Worm (Caenorhabditis elegans) whole organism, young adult: Measurements from ENCODE around the gene cyp-35A4.

Experiments
- B0019.2 ChIP-seq: fragments of 200-800 bp; sonication (Bioruptor generic); conservative IDR thresholded peaks from 2 replicates; pipeline ENCODE4 v1.3.6; 2022; ENCODE audit warnings: missing genetic modification reagents, missing genetic modification characterization, missing compliant biosample characterization
- B0261.1 ChIP-seq: sonication (generic microtip); optimal IDR thresholded peaks from 2 replicates; lab custom pipeline; 2016; ENCODE audit warnings: mild to moderate bottlenecking, missing genetic modification characterization, moderate library complexity, missing compliant biosample characterization
- C06A6.2 ChIP-seq: fragments of 200-800 bp; sonication (Bioruptor generic); conservative IDR thresholded peaks from 2 replicates; pipeline ENCODE4 v1.3.6; 2022; ENCODE audit warnings: missing genetic modification characterization, missing compliant biosample characterization
- D2030.7 ChIP-seq: fragments of 200-800 bp; sonication (Bioruptor generic); IDR thresholded peaks from 2 replicates; pipeline ENCODE4 v1.3.6; 2022; ENCODE audit warnings: missing genetic modification reagents, missing genetic modification characterization, missing compliant biosample characterization
- F33H1.4 ChIP-seq: fragments of 200-800 bp; sonication (Bioruptor generic); IDR thresholded peaks from 2 replicates; pipeline ENCODE4 v1.3.6; 2022; ENCODE audit warnings: missing genetic modification reagents, missing genetic modification characterization, missing compliant biosample characterization
- F37B4.10 ChIP-seq: fragments of 200-800 bp; sonication (Bioruptor generic); IDR thresholded peaks from 2 replicates; pipeline ENCODE4 v1.3.6; 2022; ENCODE audit warnings: missing genetic modification characterization, missing compliant biosample characterization
- F57C9.4 ChIP-seq: sonication (generic microtip); optimal IDR thresholded peaks from 2 replicates; lab custom pipeline; 2017; ENCODE audit warnings: mild to moderate bottlenecking, missing genetic modification characterization, missing compliant biosample characterization
- Y67H2A.10 ChIP-seq: fragments of 200-800 bp; sonication (Bioruptor generic); conservative IDR thresholded peaks from 2 replicates; pipeline ENCODE4 v1.3.6; 2022; ENCODE audit warnings: missing genetic modification reagents, missing genetic modification characterization, missing compliant biosample characterization
- Y79H2A.3 ChIP-seq: fragments of 200-800 bp; sonication (Bioruptor generic); conservative IDR thresholded peaks from 2 replicates; pipeline ENCODE4 v1.3.6; 2022; ENCODE audit warnings: missing genetic modification reagents, missing genetic modification characterization, missing compliant biosample characterization
- attf-5 ChIP-seq: fragments of 200-800 bp; sonication (Bioruptor generic); optimal IDR thresholded peaks from 2 replicates; lab custom pipeline; 2018; ENCODE audit warnings: mild to moderate bottlenecking, missing genetic modification characterization, missing compliant biosample characterization
- cebp-2 ChIP-seq: fragments of 200-800 bp; sonication (Bioruptor generic); IDR thresholded peaks from 2 replicates; pipeline ENCODE4 v1.3.6; 2022; ENCODE audit warnings: missing genetic modification characterization, missing compliant biosample characterization
- ceh-100 ChIP-seq: fragments of 200-800 bp; sonication (Bioruptor generic); IDR thresholded peaks from 2 replicates; pipeline ENCODE4 v1.3.6; 2022; ENCODE audit warnings: missing genetic modification reagents, missing genetic modification characterization, missing compliant biosample characterization
- ceh-27 ChIP-seq: fragments of 200-800 bp; sonication (Bioruptor generic); optimal IDR thresholded peaks from 2 replicates; lab custom pipeline; 2018; ENCODE audit warnings: mild to moderate bottlenecking, missing genetic modification characterization, moderate library complexity, missing compliant biosample characterization
- ceh-91 ChIP-seq: fragments of 200-800 bp; sonication (Bioruptor generic); IDR thresholded peaks from 2 replicates; pipeline ENCODE4 v1.3.6; 2022; ENCODE audit warnings: missing genetic modification reagents, missing genetic modification characterization, missing compliant biosample characterization
- chd-7 ChIP-seq: sonication (generic microtip); optimal IDR thresholded peaks from 2 replicates; lab custom pipeline; 2016; ENCODE audit warnings: mild to moderate bottlenecking, missing genetic modification characterization, moderate library complexity, missing compliant biosample characterization
- dpl-1 ChIP-seq: fragments of 150-350 bp; optimal IDR thresholded peaks from 2 replicates; lab custom pipeline; 2014; ENCODE audit warnings: missing biosample characterization, missing genetic modification reagents, missing genetic modification characterization
- efl-1 ChIP-seq: fragments of 150-350 bp; optimal IDR thresholded peaks from 2 replicates; lab custom pipeline; 2014; ENCODE audit warnings: missing biosample characterization, missing genetic modification reagents, missing genetic modification characterization
- egl-18 ChIP-seq: fragments of 200-800 bp; sonication (Bioruptor generic); IDR thresholded peaks from 2 replicates; pipeline ENCODE4 v1.3.6; 2022; ENCODE audit warnings: missing genetic modification reagents, missing genetic modification characterization, missing compliant biosample characterization
- ekl-4 ChIP-seq: fragments of 200-800 bp; sonication (Bioruptor generic); IDR thresholded peaks from 2 replicates; pipeline ENCODE4 v1.3.6; 2022; ENCODE audit warnings: missing genetic modification reagents, missing genetic modification characterization, missing compliant biosample characterization
- ets-4 ChIP-seq: fragments of 200-800 bp; sonication (Bioruptor generic); optimal IDR thresholded peaks from 2 replicates; lab custom pipeline; 2018; ENCODE audit warnings: mild to moderate bottlenecking, missing genetic modification characterization, missing compliant biosample characterization
- hmg-1.2 ChIP-seq: fragments of 200-800 bp; sonication (Bioruptor generic); IDR thresholded peaks from 2 replicates; pipeline ENCODE4 v1.3.6; 2022; ENCODE audit warnings: missing genetic modification reagents, missing genetic modification characterization, missing compliant biosample characterization
- hmg-20 ChIP-seq: fragments of 200-800 bp; sonication (Bioruptor generic); IDR thresholded peaks from 2 replicates; pipeline ENCODE4 v1.3.6; 2022; ENCODE audit warnings: missing genetic modification reagents, missing genetic modification characterization, missing compliant biosample characterization
- hsf-1 ChIP-seq: fragments of 200-800 bp; sonication (Bioruptor generic); IDR thresholded peaks from 2 replicates; pipeline ENCODE4 v1.3.6; 2022; ENCODE audit warnings: missing genetic modification reagents, missing genetic modification characterization, missing compliant biosample characterization
- lin-54 ChIP-seq: fragments of 200-800 bp; sonication (Bioruptor generic); optimal IDR thresholded peaks from 2 replicates; lab custom pipeline; 2018; ENCODE audit warnings: mild to moderate bottlenecking, missing genetic modification characterization, missing compliant biosample characterization
- lir-1 ChIP-seq: fragments of 200-800 bp; sonication (Bioruptor generic); conservative IDR thresholded peaks from 2 replicates; pipeline ENCODE4 v1.3.6; 2022; ENCODE audit warnings: missing genetic modification reagents, missing genetic modification characterization, missing compliant biosample characterization
- lsl-1 ChIP-seq: fragments of 200-800 bp; sonication (Bioruptor generic); optimal IDR thresholded peaks from 2 replicates; lab custom pipeline; 2018; ENCODE audit warnings: mild to moderate bottlenecking, missing genetic modification characterization, moderate library complexity, missing compliant biosample characterization
- madf-10 ChIP-seq: sonication (generic microtip); optimal IDR thresholded peaks from 2 replicates; lab custom pipeline; 2016; ENCODE audit warnings: mild to moderate bottlenecking, missing genetic modification characterization, missing compliant biosample characterization
- madf-3 ChIP-seq: fragments of 200-800 bp; sonication (Bioruptor generic); IDR thresholded peaks from 2 replicates; pipeline ENCODE4 v1.3.6; 2022; ENCODE audit warnings: missing genetic modification reagents, missing genetic modification characterization, missing compliant biosample characterization
- madf-6 ChIP-seq: fragments of 200-800 bp; sonication (Bioruptor generic); IDR thresholded peaks from 2 replicates; pipeline ENCODE4 v1.3.6; 2022; ENCODE audit warnings: missing genetic modification reagents, missing genetic modification characterization, missing compliant biosample characterization
- madf-8 ChIP-seq: fragments of 200-800 bp; sonication (Bioruptor generic); conservative IDR thresholded peaks from 2 replicates; pipeline ENCODE4 v1.3.6; 2022; ENCODE audit warnings: missing genetic modification reagents, missing genetic modification characterization, missing compliant biosample characterization
- mcd-1 ChIP-seq: fragments of 200-800 bp; sonication (Bioruptor generic); IDR thresholded peaks from 2 replicates; pipeline ENCODE4 v1.3.6; 2022; ENCODE audit warnings: missing genetic modification reagents, missing genetic modification characterization, missing compliant biosample characterization
- nfyb-1 ChIP-seq: fragments of 200-800 bp; sonication (Bioruptor generic); IDR thresholded peaks from 2 replicates; pipeline ENCODE4 v1.3.6; 2022; ENCODE audit warnings: missing genetic modification reagents, missing genetic modification characterization, missing compliant biosample characterization
- nhr-120 ChIP-seq: fragments of 200-800 bp; sonication (Bioruptor generic); IDR thresholded peaks from 2 replicates; pipeline ENCODE4 v1.3.6; 2022; ENCODE audit warnings: missing genetic modification characterization, missing compliant biosample characterization
- rcor-1 ChIP-seq: fragments of 200-800 bp; sonication (Bioruptor generic); IDR thresholded peaks from 2 replicates; pipeline ENCODE4 v1.3.6; 2022; ENCODE audit warnings: missing genetic modification reagents, missing genetic modification characterization, missing compliant biosample characterization
- snpc-3.4 ChIP-seq: sonication (generic microtip); optimal IDR thresholded peaks from 2 replicates; lab custom pipeline; 2017; ENCODE audit warnings: missing genetic modification characterization, mild to moderate bottlenecking, missing compliant biosample characterization, antibody characterized with exemption, moderate library complexity, missing genotype, missing genetic modification reagents
- sptf-2 ChIP-seq: fragments of 200-800 bp; sonication (Bioruptor generic); optimal IDR thresholded peaks from 2 replicates; lab custom pipeline; 2018; ENCODE audit warnings: mild to moderate bottlenecking, missing genetic modification characterization, missing compliant biosample characterization
- unc-62 ChIP-seq: fragments of 150-350 bp; optimal IDR thresholded peaks from 2 replicates; lab custom pipeline; 2014; ENCODE audit warnings: missing biosample characterization, missing genetic modification reagents, missing genetic modification characterization
- xnd-1 ChIP-seq: sonication (generic microtip); optimal IDR thresholded peaks from 2 replicates; lab custom pipeline; 2016; ENCODE audit warnings: missing genotype, missing genetic modification reagents, missing genetic modification characterization, missing compliant biosample characterization
- zfh-2 ChIP-seq: fragments of 200-800 bp; sonication (Bioruptor generic); conservative IDR thresholded peaks from 2 replicates; pipeline ENCODE4 v1.3.6; 2022; ENCODE audit warnings: missing genetic modification reagents, missing genetic modification characterization, missing compliant biosample characterization

Gene cyp-35A4

ce11 chrV:4050828-4051227 lies 19.4 kb downstream of the cyp-35A4 start:
- TF ChIP-seq hsf-1 (GFP tag; lab: Robert Waterston, UW), result peak; percentile 93
- TF ChIP-seq, all 124 proteins: peak for 1; not testable (repeated sequence) for 123

- TF ChIP-seq Y79H2A.3 (GFP tag; lab: Robert Waterston, UW), result no peak
Observed at ce11 chrV:4055025-4055424, 23.6 kb downstream of the cyp-35A4 start, which contains the start of gene djr-1.2. Gene djr-1.2, minus strand, starts transcription at chrV:4055125.

ce11 chrV:4056203-4056602 lies 24.8 kb downstream of the cyp-35A4 start:
- TF ChIP-seq snpc-3.4 (tag; lab: Kevin White, UChicago), result no peak
- no peak for TF ChIP-seq ceh-27 (GFP tag; lab: Kevin White, UChicago)
- TF ChIP-seq egl-18 (GFP tag; lab: Robert Waterston, UW), result no peak
- no peak for TF ChIP-seq dpl-1
- TF ChIP-seq madf-3 (GFP tag; lab: Robert Waterston, UW), result no peak
- no peak for TF ChIP-seq ets-4
- TF ChIP-seq cebp-2 (GFP tag; lab: Robert Waterston, UW), result no peak
- TF ChIP-seq unc-62 (GFP tag; lab: Kevin White, UChicago), result no peak
- no peak for TF ChIP-seq efl-1 (GFP tag; lab: Kevin White, UChicago)
- TF ChIP-seq C06A6.2, result no peak
- TF ChIP-seq zfh-2 (GFP tag; lab: Robert Waterston, UW), result no peak
- no peak for TF ChIP-seq nhr-120 (GFP tag; lab: Robert Waterston, UW)
- TF ChIP-seq xnd-1 (tag; lab: Kevin White, UChicago), result no peak
- TF ChIP-seq sptf-2 (GFP tag; lab: Kevin White, UChicago), result no peak
- no peak for TF ChIP-seq B0261.1 (tag; lab: Kevin White, UChicago)
- no peak for TF ChIP-seq F57C9.4 (tag; lab: Kevin White, UChicago)
- TF ChIP-seq F37B4.10 (GFP tag; lab: Robert Waterston, UW), result no peak
- no peak for TF ChIP-seq madf-10
- no peak for TF ChIP-seq chd-7 (tag; lab: Kevin White, UChicago)

- TF ChIP-seq nfyb-1 (GFP tag; lab: Robert Waterston, UW), result peak; percentile 83
- peak; percentile 98 for TF ChIP-seq mcd-1 (GFP tag; lab: Robert Waterston, UW)
- peak; percentile 6 for TF ChIP-seq attf-5 (GFP tag; lab: Kevin White, UChicago)
- 0 out of 2 replicates have a peak, but pooled peaks have one; percentile 19 for TF ChIP-seq B0019.2 (GFP tag; lab: Robert Waterston, UW)
- peak; percentile 57 for TF ChIP-seq lin-54 (GFP tag; lab: Kevin White, UChicago)
- TF ChIP-seq D2030.7 (GFP tag; lab: Robert Waterston, UW), result peak; percentile 72; the same call in 1 of the 2 replicates
- TF ChIP-seq hmg-1.2 (GFP tag; lab: Robert Waterston, UW), result peak; percentile 91
- peak; percentile 36 for TF ChIP-seq lsl-1 (GFP tag; lab: Kevin White, UChicago)
- peak; percentile 67 for TF ChIP-seq C06A6.2
- 0 out of 2 replicates have a peak, but pooled peaks have one; percentile 16 for TF ChIP-seq hmg-20 (GFP tag; lab: Robert Waterston, UW)
- peak; percentile 60 for TF ChIP-seq F33H1.4
- peak; percentile 77 for TF ChIP-seq ceh-100
- peak; percentile 66 for TF ChIP-seq madf-6 (GFP tag; lab: Robert Waterston, UW)
- TF ChIP-seq ekl-4 (GFP tag; lab: Robert Waterston, UW), result peak; percentile 66; the same call in 1 of the 2 replicates
- peak; percentile 33; the same call in 1 of the 2 replicates for TF ChIP-seq madf-8 (GFP tag; lab: Robert Waterston, UW)
- 0 out of 2 replicates have a peak, but pooled peaks have one; percentile 59 for TF ChIP-seq egl-18 (GFP tag; lab: Robert Waterston, UW)
- peak; percentile 63; the same call in 1 of the 2 replicates for TF ChIP-seq rcor-1 (GFP tag; lab: Robert Waterston, UW)
- peak; percentile 69 for TF ChIP-seq ceh-91
- peak; percentile 35; the same call in 1 of the 2 replicates for TF ChIP-seq lir-1 (GFP tag; lab: Robert Waterston, UW)
- TF ChIP-seq hsf-1 (GFP tag; lab: Robert Waterston, UW), result peak; percentile 54
- 0 out of 2 replicates have a peak, but pooled peaks have one; percentile 30 for TF ChIP-seq Y67H2A.10
Observed at ce11 chrV:4063559-4064164, 32.2 kb downstream of the cyp-35A4 start.
